Worm (Caenorhabditis elegans): ENCODE measurements around the gene F29B9.8.
A peak's percentile ranks its signal among the peaks of the same experiment; 100 is the strongest.

Gene F29B9.8

DNA sequence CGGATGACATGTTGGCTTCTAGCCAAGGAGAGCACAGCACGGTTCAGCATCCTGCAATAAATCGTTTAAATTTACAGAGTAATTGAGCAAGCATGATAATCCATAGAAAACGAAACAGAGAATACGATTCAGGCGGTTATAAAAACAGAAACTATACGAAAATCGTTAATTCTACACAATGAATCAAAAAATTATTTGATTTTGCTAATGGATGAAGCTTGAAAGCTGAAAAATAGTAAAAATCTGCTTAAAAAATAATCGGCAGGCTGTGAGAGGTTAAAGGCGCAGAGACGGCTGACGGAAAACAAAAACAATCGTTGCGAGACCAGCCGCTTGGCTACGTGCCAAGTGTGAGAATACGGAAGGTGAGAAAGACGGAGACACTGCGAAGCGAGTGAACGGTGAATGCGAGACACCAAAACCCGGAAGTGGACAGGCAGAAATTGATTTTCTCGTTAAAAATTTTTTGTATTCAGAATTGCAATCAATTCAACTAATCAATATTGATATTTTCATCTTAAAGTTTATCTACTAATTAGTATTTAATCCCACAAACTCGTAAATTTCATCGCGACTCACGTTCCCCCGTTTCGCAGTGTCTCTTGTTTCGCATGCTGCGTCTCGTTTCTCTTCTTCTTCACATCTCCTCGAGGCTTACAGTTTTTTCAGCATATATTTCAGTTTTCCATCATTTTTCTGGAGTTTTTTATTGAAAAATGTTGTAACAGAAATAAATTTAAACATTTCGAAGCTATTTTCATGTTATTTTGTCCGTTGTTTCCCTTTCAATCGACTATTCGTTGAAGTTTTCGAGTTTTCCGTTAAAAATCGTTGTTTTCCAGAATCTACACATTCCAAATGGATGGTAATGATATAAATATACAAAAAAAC lies 12.9 kb downstream of the F29B9.8 start, which contains the start of the genes F29B9.11 and jmjd-1.2 (continued):
- peak; percentile 89 for TF ChIP-seq nhr-102 (tag; optimal IDR thresholded peaks at IDR 0.05)
- peak; percentile 19 for TF ChIP-seq F10B5.3 (tag; optimal IDR thresholded peaks at IDR 0.05)
- peak; percentile 65 for TF ChIP-seq Y48G9A.11 (GFP tag; IDR thresholded peaks at IDR 0.05)
- peak; percentile 63 for TF ChIP-seq R02D3.7 (tag; optimal IDR thresholded peaks at IDR 0.05)
- TF ChIP-seq Y75B8A.6 (GFP tag; IDR thresholded peaks at IDR 0.05): peak; percentile 80; the same call in 1 of the 2 replicates
- TF ChIP-seq lin-13 (GFP tag; optimal IDR thresholded peaks at IDR 0.05): peak; percentile 87
- no peak for TF ChIP-seq mxl-2 (GFP tag; conservative IDR thresholded peaks at IDR 0.05)
- TF ChIP-seq mes-2 (tag; optimal IDR thresholded peaks at IDR 0.05; ENCODE audit: poor library complexity, severe bottlenecking): peak; percentile 89
- peak; percentile 34 for TF ChIP-seq nhr-237 (tag; optimal IDR thresholded peaks at IDR 0.05)
- no peak for TF ChIP-seq nhr-10 (tag; optimal IDR thresholded peaks at IDR 0.05)
- TF ChIP-seq dmd-9 (GFP tag; IDR thresholded peaks at IDR 0.05): peak; percentile 82
- TF ChIP-seq ces-1 (GFP tag; optimal IDR thresholded peaks at IDR 0.05): no peak
- TF ChIP-seq ceh-44 (GFP tag; IDR thresholded peaks at IDR 0.05): peak; percentile 83
- TF ChIP-seq zag-1 (tag; optimal IDR thresholded peaks at IDR 0.05): no peak
- TF ChIP-seq zip-11 (GFP tag; IDR thresholded peaks at IDR 0.05): no peak
- TF ChIP-seq zfp-2 (tag; optimal IDR thresholded peaks at IDR 0.05): peak; percentile 91
- peak; percentile 99 for TF ChIP-seq aha-1 (tag)
- TF ChIP-seq nhr-42 (GFP tag; IDR thresholded peaks at IDR 0.05): peak; percentile 79
- no peak for TF ChIP-seq Y105C5A.15 (GFP tag; IDR thresholded peaks at IDR 0.05)
- no peak for TF ChIP-seq F44E2.7 (GFP tag; IDR thresholded peaks at IDR 0.05)
- TF ChIP-seq spr-3 (GFP tag; optimal IDR thresholded peaks at IDR 0.05): peak; percentile 53
- no peak for TF ChIP-seq snpc-4 (tag; optimal IDR thresholded peaks at IDR 0.05)
- peak; percentile 95 for TF ChIP-seq mep-1 (tag; optimal IDR thresholded peaks at IDR 0.05)
- TF ChIP-seq mdt-29 (GFP tag; IDR thresholded peaks at IDR 0.05): peak; percentile 67; the same call in 1 of the 2 replicates
- TF ChIP-seq dmd-8 (GFP tag; IDR thresholded peaks at IDR 0.05): no peak
- no peak for TF ChIP-seq zip-2 (tag; optimal IDR thresholded peaks at IDR 0.05)
- peak; percentile 92 for TF ChIP-seq dve-1 (tag; optimal IDR thresholded peaks at IDR 0.05; ENCODE audit: insufficient read depth)
- peak; percentile 85 for TF ChIP-seq dmd-6 (GFP tag; IDR thresholded peaks at IDR 0.05)
- peak; percentile 74 for TF ChIP-seq nhr-48 (tag; optimal IDR thresholded peaks at IDR 0.05)
- peak; percentile 57; the same call in 1 of the 2 replicates for TF ChIP-seq nhr-41 (GFP tag; IDR thresholded peaks at IDR 0.05)
- no peak for TF ChIP-seq ceh-82 (tag; optimal IDR thresholded peaks at IDR 0.05)
- TF ChIP-seq tag-97 (GFP tag; IDR thresholded peaks at IDR 0.05): no peak
- TF ChIP-seq unc-39 (tag; optimal IDR thresholded peaks at IDR 0.05): no peak
- no peak for TF ChIP-seq skn-1 (tag; optimal IDR thresholded peaks at IDR 0.05)
- TF ChIP-seq lin-38 (GFP tag; IDR thresholded peaks at IDR 0.05): peak; percentile 88
- peak; percentile 48; the same call in 1 of the 2 replicates for TF ChIP-seq ctbp-1 (GFP tag; IDR thresholded peaks at IDR 0.05)
- TF ChIP-seq daf-12 (tag; optimal IDR thresholded peaks at IDR 0.05): no peak
- TF ChIP-seq mdl-1 (tag; optimal IDR thresholded peaks at IDR 0.05): peak in 1 of 2 experiments; percentile 70
- peak; percentile 67 for TF ChIP-seq lin-1 (GFP tag; IDR thresholded peaks at IDR 0.05)
- peak; percentile 73 for TF ChIP-seq duxl-1 (tag; optimal IDR thresholded peaks at IDR 0.05; ENCODE audit: poor library complexity)
- peak; percentile 89 to 99 for TF ChIP-seq hif-1 (tag; optimal IDR thresholded peaks at IDR 0.05)
- TF ChIP-seq T20F7.1 (GFP tag; optimal IDR thresholded peaks at IDR 0.05): no peak
- no peak; the same call in 1 of the 2 replicates for TF ChIP-seq ZK337.2 (GFP tag; IDR thresholded peaks at IDR 0.05)
- TF ChIP-seq T26A8.4 (GFP tag; IDR thresholded peaks at IDR 0.05): peak; percentile 82
- peak; percentile 82 for TF ChIP-seq hlh-30 (tag; optimal IDR thresholded peaks at IDR 0.05; ENCODE audit: insufficient read depth)
- TF ChIP-seq egl-27 (tag; optimal IDR thresholded peaks at IDR 0.05): no peak
- TF ChIP-seq rbr-2 (tag; optimal IDR thresholded peaks at IDR 0.05): peak; percentile 95
- peak; percentile 22 for TF ChIP-seq sdz-12 (GFP tag; optimal IDR thresholded peaks at IDR 0.05)
